Fruit fly (Drosophila melanogaster): Measurements from ENCODE around the gene MED31.

MED31 gene

DNA sequence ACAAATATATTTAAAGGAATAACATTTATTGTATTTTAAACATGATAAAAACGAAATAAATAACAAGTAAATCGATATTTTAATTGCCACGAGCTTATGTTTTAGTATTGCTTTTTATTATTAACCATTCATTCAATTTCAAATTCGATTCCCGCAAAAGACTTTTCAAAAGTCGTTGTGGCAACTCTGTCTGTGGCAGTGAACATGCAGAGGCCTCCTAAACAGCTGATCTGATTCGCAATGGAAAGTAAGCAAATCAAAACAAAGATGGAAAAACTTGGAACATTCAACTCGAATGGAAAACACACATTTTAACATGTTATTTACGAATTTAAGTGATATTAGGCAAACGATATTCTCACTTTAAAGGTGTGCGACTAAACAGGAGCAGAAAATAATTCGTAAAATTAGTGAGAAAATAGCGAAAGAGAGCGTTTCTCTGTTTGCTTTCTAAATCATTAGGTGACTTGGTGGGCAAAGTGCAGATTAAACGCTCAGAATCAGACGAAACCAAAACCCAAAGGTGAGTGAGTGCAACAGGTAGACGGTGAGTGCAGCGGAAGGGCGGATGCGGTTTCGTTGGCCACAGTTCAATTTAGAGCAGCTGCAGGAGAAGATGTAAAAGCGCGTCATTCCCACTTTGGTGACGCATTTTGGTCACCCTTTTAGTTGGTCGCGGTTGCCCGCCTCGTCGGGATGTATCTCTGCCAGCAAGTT lies 13.0 kb downstream of the MED31 start, which contains the start of gene spartin (continued):
- TF ChIP-seq vri (GFP tag; optimal IDR thresholded peaks at IDR 0.05) = no peak
- no peak for TF ChIP-seq CG16779 (tag; optimal IDR thresholded peaks at IDR 0.05)
- no peak for TF ChIP-seq CG11294 (GFP tag; IDR thresholded peaks at IDR 0.05)
- no peak for TF ChIP-seq CG8319 (GFP tag; optimal IDR thresholded peaks at IDR 0.05)
- no peak for TF ChIP-seq dsx (GFP tag; optimal IDR thresholded peaks at IDR 0.05; ENCODE audit: poor library complexity, severe bottlenecking)
- TF ChIP-seq net (GFP tag; optimal IDR thresholded peaks at IDR 0.05) = peak; percentile 43
- TF ChIP-seq fd59A (GFP tag; optimal IDR thresholded peaks at IDR 0.05) = no peak
- TF ChIP-seq Met (GFP tag; optimal IDR thresholded peaks at IDR 0.05) = peak; percentile 47
- no peak for TF ChIP-seq Hr39 (GFP tag; optimal IDR thresholded peaks at IDR 0.05)
- TF ChIP-seq Lpt (GFP tag; optimal IDR thresholded peaks at IDR 0.05) = no peak
- no peak for TF ChIP-seq CG8119 (GFP tag; IDR thresholded peaks at IDR 0.05)
- TF ChIP-seq CG31627 (GFP tag; optimal IDR thresholded peaks at IDR 0.05) = peak; percentile 47
- TF ChIP-seq CG6808 (GFP tag; optimal IDR thresholded peaks at IDR 0.05) = peak; percentile 19
- TF ChIP-seq acj6 (GFP tag; optimal IDR thresholded peaks at IDR 0.05) = no peak
- TF ChIP-seq Ets21C (GFP tag; optimal IDR thresholded peaks at IDR 0.05) = no peak
- no peak for TF ChIP-seq topi (GFP tag; optimal IDR thresholded peaks at IDR 0.05)
- TF ChIP-seq Sox102F (GFP tag; optimal IDR thresholded peaks at IDR 0.05) = no peak
- TF ChIP-seq CG10631 (GFP tag; optimal IDR thresholded peaks at IDR 0.05) = no peak
- TF ChIP-seq fd85E (GFP tag; optimal IDR thresholded peaks at IDR 0.05) = no peak
- TF ChIP-seq CG10669 (GFP tag; optimal IDR thresholded peaks at IDR 0.05) = no peak
- no peak for TF ChIP-seq CG6854 (GFP tag; optimal IDR thresholded peaks at IDR 0.05)
- TF ChIP-seq dac (GFP tag; optimal IDR thresholded peaks at IDR 0.05) = peak; percentile 6
- TF ChIP-seq lz (GFP tag; optimal IDR thresholded peaks at IDR 0.05) = peak; percentile 34
- no peak for TF ChIP-seq CG8632 (GFP tag; optimal IDR thresholded peaks at IDR 0.05)
- no peak for TF ChIP-seq Smox (GFP tag; optimal IDR thresholded peaks at IDR 0.05)
- no peak for TF ChIP-seq Ets96B (tag; optimal IDR thresholded peaks at IDR 0.05)
- TF ChIP-seq Eip78C (GFP tag) = peak; percentile 76
- peak; percentile 62 for TF ChIP-seq Sox14 (GFP tag; optimal IDR thresholded peaks at IDR 0.05)
- no peak for TF ChIP-seq CG34406 (GFP tag; optimal IDR thresholded peaks at IDR 0.05)
- TF ChIP-seq salr (GFP tag; optimal IDR thresholded peaks at IDR 0.05) = no peak

DNA sequence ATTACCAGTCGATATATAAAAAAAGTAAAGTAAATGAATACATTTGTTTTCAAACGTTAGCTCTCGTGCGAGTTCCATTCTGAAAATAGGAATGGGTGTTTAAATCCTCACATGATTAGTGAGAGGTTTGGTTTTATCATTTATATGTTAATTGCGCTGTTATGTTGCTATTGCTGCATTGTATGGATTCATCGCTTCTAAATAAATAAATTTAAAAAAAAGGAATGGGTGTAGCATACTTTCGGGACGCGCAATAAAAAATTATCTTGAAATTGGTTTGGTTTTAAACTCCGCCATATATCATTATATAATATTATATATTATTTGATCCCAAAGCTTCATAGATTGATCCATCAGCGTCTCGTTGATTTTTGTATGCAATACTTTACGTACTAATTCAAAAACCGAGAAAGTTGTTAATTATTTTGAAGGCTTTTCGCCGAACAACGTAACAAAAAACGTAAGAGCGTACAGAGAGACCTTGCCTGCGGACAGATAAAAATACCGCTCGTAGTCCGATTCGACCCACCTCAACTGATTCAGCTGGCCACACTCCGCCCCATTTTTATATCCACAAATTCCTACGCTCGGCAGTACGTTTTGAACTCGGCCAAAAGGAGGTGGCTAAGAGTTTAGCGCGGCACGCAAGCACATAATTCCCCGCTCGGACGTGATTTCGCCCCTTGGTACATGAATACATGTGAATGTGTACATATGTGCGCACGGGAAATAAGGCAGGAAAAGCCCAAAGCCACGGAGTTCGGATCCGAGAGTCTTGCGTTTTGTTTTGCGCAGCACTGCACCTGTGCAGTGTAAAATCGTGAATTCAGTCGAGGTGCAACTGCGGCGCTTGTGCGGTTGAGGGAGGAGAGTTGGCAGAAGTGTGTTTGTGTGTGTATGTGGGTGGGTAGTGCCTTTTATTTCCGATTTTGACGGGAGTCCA lies 17.5 kb downstream of the MED31 start, which contains the start of gene smash:
Gene smash (plus strand): TSS at position 589 of the 943 bp plus-strand sequence.
- TF ChIP-seq CG16779 (tag; optimal IDR thresholded peaks at IDR 0.05) = peak; percentile 71
- TF ChIP-seq OdsH (GFP tag; optimal IDR thresholded peaks at IDR 0.05) = no peak
- no peak for TF ChIP-seq CG11902 (GFP tag; optimal IDR thresholded peaks at IDR 0.05)
- peak; percentile 67; the same call in 1 of the 3 replicates for TF ChIP-seq eg (GFP tag; IDR thresholded peaks at IDR 0.05)
- TF ChIP-seq CG1621 (tag; optimal IDR thresholded peaks at IDR 0.05) = peak; percentile 83
- TF ChIP-seq CG15336 (GFP tag; IDR thresholded peaks at IDR 0.05) = peak; percentile 57
- TF ChIP-seq dsx (GFP tag; optimal IDR thresholded peaks at IDR 0.05; ENCODE audit: poor library complexity, severe bottlenecking) = peak; percentile 46
- TF ChIP-seq esn (GFP tag; optimal IDR thresholded peaks at IDR 0.05) = peak; percentile 48
- TF ChIP-seq Lpt (GFP tag; optimal IDR thresholded peaks at IDR 0.05) = peak; percentile 71
- TF ChIP-seq Ets96B (tag; optimal IDR thresholded peaks at IDR 0.05) = peak; percentile 38
- no peak for TF ChIP-seq Hr39 (GFP tag; optimal IDR thresholded peaks at IDR 0.05)
- peak; percentile 36 for TF ChIP-seq lz (GFP tag; optimal IDR thresholded peaks at IDR 0.05)
- TF ChIP-seq spab (GFP tag; optimal IDR thresholded peaks at IDR 0.05) = no peak
- peak; percentile 27 for TF ChIP-seq CG6792 (GFP tag; optimal IDR thresholded peaks at IDR 0.05)
- no peak for TF ChIP-seq Sox15 (GFP tag; optimal IDR thresholded peaks at IDR 0.05)
- peak; percentile 70; the same call in 2 of the 3 replicates for TF ChIP-seq CG6163 (GFP tag; IDR thresholded peaks at IDR 0.05)
- TF ChIP-seq achi (GFP tag; optimal IDR thresholded peaks at IDR 0.05) = peak; percentile 3
- TF ChIP-seq Eip78C (GFP tag) = peak; percentile 86
- TF ChIP-seq Sox14 (GFP tag; optimal IDR thresholded peaks at IDR 0.05) = peak; percentile 40
- TF ChIP-seq vri (GFP tag; optimal IDR thresholded peaks at IDR 0.05) = peak; percentile 60
- peak in 1 of 2 experiments; percentile 9 for TF ChIP-seq salr (GFP tag; optimal IDR thresholded peaks at IDR 0.05)
- TF ChIP-seq CG34406 (GFP tag; optimal IDR thresholded peaks at IDR 0.05) = no peak
- peak; percentile 31 for TF ChIP-seq cyc (GFP tag; optimal IDR thresholded peaks at IDR 0.05)
- TF ChIP-seq CG6808 (GFP tag; optimal IDR thresholded peaks at IDR 0.05) = peak; percentile 62
- TF ChIP-seq Blimp-1 (GFP tag; optimal IDR thresholded peaks at IDR 0.05) = no peak
- TF ChIP-seq CG8119 (GFP tag; IDR thresholded peaks at IDR 0.05) = peak; percentile 45; the same call in 2 of the 3 replicates
- no peak for TF ChIP-seq CG7368 (GFP tag; optimal IDR thresholded peaks at IDR 0.05)
- TF ChIP-seq CG6854 (GFP tag; optimal IDR thresholded peaks at IDR 0.05) = peak; percentile 65
- TF ChIP-seq Hr4 (GFP tag; optimal IDR thresholded peaks at IDR 0.05) = no peak

Measured in whole organism, prepupa.